Fruit fly (Drosophila melanogaster) whole organism, embryonic: ENCODE data around the gene Svil.
A peak's percentile ranks its signal among the peaks of the same experiment; 100 is the strongest.

Experiments used
- Aef1 ChIP-seq: fragments of 200-800 bp; sonication (Bioruptor generic); IDR thresholded peaks from 3 replicates; pipeline ENCODE4 v1.3.6; 2022; ENCODE audit warnings: missing biosample characterization, missing genetic modification characterization
- Awh ChIP-seq: fragments of 200-800 bp; sonication (Bioruptor generic); IDR thresholded peaks from 2 replicates; pipeline ENCODE4, ENCODE4 v1.3.6; 2022; ENCODE audit warnings: missing biosample characterization, missing genetic modification characterization
- Bgb ChIP-seq: fragments of 200-800 bp; sonication (Bioruptor generic); IDR thresholded peaks from 2 replicates; pipeline ENCODE4 v1.3.6; 2022; ENCODE audit warnings: missing biosample characterization, missing genetic modification characterization; ENCODE audit not compliant: partially characterized antibody
- BtbVII ChIP-seq: fragments of 200-800 bp; sonication (Bioruptor generic); optimal IDR thresholded peaks from 3 replicates; lab custom pipeline; 2017; ENCODE audit warnings: missing biosample characterization, mild to moderate bottlenecking, missing genetic modification characterization
- CG11504 ChIP-seq: fragments of 200-800 bp; sonication (Bioruptor generic); optimal IDR thresholded peaks from 3 replicates; lab custom pipeline; 2019; ENCODE audit warnings: missing biosample characterization, mild to moderate bottlenecking, missing genetic modification characterization, moderate library complexity
- CG13894 ChIP-seq: fragments of 200-800 bp; sonication (Bioruptor generic); optimal IDR thresholded peaks from 3 replicates; lab custom pipeline; 2018; ENCODE audit warnings: missing biosample characterization, mild to moderate bottlenecking, missing genetic modification characterization, moderate library complexity
- CG14050 ChIP-seq: fragments of 200-800 bp; sonication (Bioruptor generic); IDR thresholded peaks from 3 replicates; pipeline ENCODE4 v1.3.6; 2022; ENCODE audit warnings: missing biosample characterization, missing genetic modification characterization
- CG17359 ChIP-seq: fragments of 200-800 bp; sonication (Bioruptor generic); optimal IDR thresholded peaks from 3 replicates; lab custom pipeline; 2018; ENCODE audit warnings: missing biosample characterization, mild to moderate bottlenecking, missing genetic modification characterization, moderate library complexity
- CG18599 ChIP-seq: fragments of 200-800 bp; sonication (Bioruptor generic); optimal IDR thresholded peaks from 3 replicates; lab custom pipeline; 2017; ENCODE audit warnings: missing biosample characterization, missing genetic modification characterization, mild to moderate bottlenecking, moderate library complexity, missing genetic modification reagents
- CG2678 ChIP-seq: fragments of 200-800 bp; sonication (Bioruptor generic); optimal IDR thresholded peaks from 3 replicates; lab custom pipeline; 2019; ENCODE audit warnings: missing biosample characterization, mild to moderate bottlenecking, missing genetic modification characterization, moderate library complexity
- CG2889 ChIP-seq: fragments of 200-800 bp; sonication (Bioruptor generic); IDR thresholded peaks from 3 replicates; pipeline ENCODE4 v1.3.6; 2022; ENCODE audit warnings: missing biosample characterization, missing genetic modification characterization
- CG31224 ChIP-seq: fragments of 200-800 bp; sonication (Bioruptor generic); IDR thresholded peaks from 2 replicates; pipeline ENCODE4 v1.3.6; 2022; ENCODE audit warnings: missing biosample characterization, missing genetic modification characterization
- CG31388 ChIP-seq: fragments of 200-800 bp; sonication (Bioruptor generic); optimal IDR thresholded peaks from 2 replicates; lab custom pipeline; 2016; ENCODE audit warnings: missing biosample characterization, missing genetic modification characterization
- CG3281 ChIP-seq: fragments of 200-800 bp; sonication (Bioruptor generic); optimal IDR thresholded peaks from 3 replicates; lab custom pipeline; 2017; ENCODE audit warnings: missing biosample characterization, mild to moderate bottlenecking, missing genetic modification characterization
- CG34422 ChIP-seq: fragments of 200-800 bp; sonication (Bioruptor generic); IDR thresholded peaks from 3 replicates; pipeline ENCODE4 v1.3.6; 2022; ENCODE audit warnings: missing biosample characterization, missing genetic modification characterization
- CG4404 ChIP-seq: fragments of 200-800 bp; sonication (Bioruptor generic); IDR thresholded peaks from 2 replicates; pipeline ENCODE4 v1.3.6; 2022; ENCODE audit warnings: missing biosample characterization, missing genetic modification characterization
- Dad ChIP-seq: fragments of 200-800 bp; sonication (Bioruptor generic); optimal IDR thresholded peaks from 3 replicates; lab custom pipeline; 2016; ENCODE audit warnings: missing biosample characterization, missing genetic modification characterization
- Doc3 ChIP-seq: fragments of 200-800 bp; sonication (Bioruptor generic); IDR thresholded peaks from 3 replicates; pipeline ENCODE4 v1.3.6; 2022; ENCODE audit warnings: missing biosample characterization, missing genetic modification characterization; ENCODE audit not compliant: partially characterized antibody
- Ets65A ChIP-seq: fragments of 200-800 bp; sonication (Bioruptor generic); peaks from one replicate; lab custom pipeline; 2016; ENCODE audit warnings: missing biosample characterization, missing genetic modification characterization
- Fer1 ChIP-seq: fragments of 200-800 bp; sonication (Bioruptor generic); optimal IDR thresholded peaks from 2 replicates; lab custom pipeline; 2017; ENCODE audit warnings: missing biosample characterization, mild to moderate bottlenecking, missing genetic modification characterization
- Hmx ChIP-seq: fragments of 200-800 bp; sonication (Bioruptor generic); optimal IDR thresholded peaks from 2 replicates; lab custom pipeline; 2016; ENCODE audit warnings: missing biosample characterization, missing genetic modification characterization
- Hr3 ChIP-seq: fragments of 200-800 bp; sonication (Bioruptor generic); optimal IDR thresholded peaks from 3 replicates; lab custom pipeline; 2016; ENCODE audit warnings: missing biosample characterization, missing genetic modification characterization
- Hr51 ChIP-seq, 2 experiments: fragments of 200-800 bp; sonication (Bioruptor generic); optimal IDR thresholded peaks; 2 replicates in 1 of 2; 3 replicates in 1 of 2; lab custom pipeline; 2016 to 2018; ENCODE audit warnings: missing biosample characterization in 2 of 2, missing genetic modification characterization in 2 of 2, mild to moderate bottlenecking in 1 of 2, moderate library complexity in 1 of 2
- Kr ChIP-seq: fragments of 200-800 bp; sonication (Bioruptor generic); optimal IDR thresholded peaks from 2 replicates; lab custom pipeline; 2017; ENCODE audit warnings: missing biosample characterization, mild to moderate bottlenecking, missing genetic modification characterization
- Med ChIP-seq: fragments of 200-800 bp; sonication (Bioruptor generic); peaks from one replicate; lab custom pipeline; 2016; ENCODE audit warnings: missing biosample characterization, missing genetic modification characterization, mild to moderate bottlenecking, inconsistent platforms, moderate library complexity
- Nf-YB ChIP-seq: fragments of 200-800 bp; sonication (Bioruptor generic); optimal IDR thresholded peaks from 3 replicates; lab custom pipeline; 2019; ENCODE audit warnings: missing biosample characterization, mild to moderate bottlenecking, missing genetic modification characterization, moderate library complexity
- Opbp ChIP-seq: fragments of 200-800 bp; sonication (Bioruptor generic); IDR thresholded peaks from 3 replicates; pipeline ENCODE4 v1.3.6; 2022; ENCODE audit warnings: missing biosample characterization, missing genetic modification characterization; ENCODE audit not compliant: partially characterized antibody
- Spps ChIP-seq: fragments of 200-800 bp; sonication (Bioruptor generic); optimal IDR thresholded peaks from 2 replicates; lab custom pipeline; 2018; ENCODE audit warnings: missing biosample characterization, mild to moderate bottlenecking, missing genetic modification characterization
- Sry-δ ChIP-seq: fragments of 200-800 bp; sonication (Bioruptor generic); optimal IDR thresholded peaks from 2 replicates; lab custom pipeline; 2016; ENCODE audit warnings: missing biosample characterization, missing genetic modification characterization
- Tbp ChIP-seq: fragments of >200 bp; optimal IDR thresholded peaks from 2 replicates; lab custom pipeline; 2018; ENCODE audit warnings: missing biosample characterization, missing genetic modification characterization
- bbx ChIP-seq: fragments of 200-800 bp; sonication (Bioruptor generic); IDR thresholded peaks from 2 replicates; pipeline ENCODE4 v1.3.6; 2022; ENCODE audit warnings: missing biosample characterization, missing genetic modification characterization; ENCODE audit not compliant: partially characterized antibody
- bigmax ChIP-seq: fragments of 200-800 bp; sonication (Bioruptor generic); optimal IDR thresholded peaks from 2 replicates; lab custom pipeline; 2018; ENCODE audit warnings: missing biosample characterization, mild to moderate bottlenecking, missing genetic modification characterization
- caup ChIP-seq: fragments of 200-800 bp; sonication (Bioruptor generic); optimal IDR thresholded peaks from 3 replicates; lab custom pipeline; 2017; ENCODE audit warnings: missing biosample characterization, mild to moderate bottlenecking, missing genetic modification characterization, moderate library complexity; ENCODE audit not compliant: severe bottlenecking
- ci ChIP-seq: fragments of 200-800 bp; sonication (Bioruptor generic); IDR thresholded peaks from 3 replicates; pipeline ENCODE4 v1.3.6; 2022; ENCODE audit warnings: missing biosample characterization, missing genetic modification characterization
- crol ChIP-seq: fragments of 200-800 bp; sonication (Bioruptor generic); IDR thresholded peaks from 2 replicates; pipeline ENCODE4 v1.3.6; 2022; ENCODE audit warnings: missing biosample characterization, missing genetic modification characterization
- danr ChIP-seq: fragments of 200-800 bp; sonication (Bioruptor generic); IDR thresholded peaks from 2 replicates; pipeline ENCODE4 v1.3.6; 2022; ENCODE audit warnings: missing biosample characterization, missing genetic modification characterization
- dpn ChIP-seq, 2 experiments: fragments of 200-800 bp; sonication (Bioruptor generic); optimal IDR thresholded peaks; 3 replicates each; lab custom pipeline; 2016; ENCODE audit warnings: missing biosample characterization in 2 of 2, missing genetic modification characterization in 2 of 2
- esg ChIP-seq: fragments of 200-800 bp; sonication (Bioruptor generic); conservative IDR thresholded peaks from 2 replicates; pipeline ENCODE4 v1.3.6; 2022; ENCODE audit warnings: missing biosample characterization, missing genetic modification characterization
- ewg ChIP-seq: fragments of 200-800 bp; sonication (Bioruptor generic); optimal IDR thresholded peaks from 3 replicates; lab custom pipeline; 2017; ENCODE audit warnings: mild to moderate bottlenecking, missing biosample characterization, missing genetic modification reagents, missing genetic modification characterization
- hkb ChIP-seq, 2 experiments: fragments of 200-800 bp in 1 of 2; fragments of >200 bp in 1 of 2; sonication (Bioruptor generic) in 1 of 2; IDR thresholded peaks in 1 of 2; optimal IDR thresholded peaks in 1 of 2; 2 replicates each; pipeline versions ENCODE4 v1.3.6 to Lab custom; 2017 to 2022; ENCODE audit warnings: missing biosample characterization in 1 of 2, missing genetic modification characterization in 1 of 2
- kah ChIP-seq: fragments of 200-800 bp; sonication (Bioruptor generic); optimal IDR thresholded peaks from 2 replicates; lab custom pipeline; 2018; ENCODE audit warnings: missing biosample characterization, mild to moderate bottlenecking, missing genetic modification characterization
- lab ChIP-seq: fragments of 200-800 bp; sonication (Bioruptor generic); optimal IDR thresholded peaks from 3 replicates; lab custom pipeline; 2017; ENCODE audit warnings: missing biosample characterization, missing genetic modification characterization, mild to moderate bottlenecking, moderate library complexity, missing genetic modification reagents
- mirr ChIP-seq: fragments of 200-800 bp; sonication (Bioruptor generic); optimal IDR thresholded peaks from 3 replicates; lab custom pipeline; 2018; ENCODE audit warnings: missing biosample characterization, mild to moderate bottlenecking, missing genetic modification characterization
- pnt ChIP-seq: fragments of 200-800 bp; sonication (Bioruptor generic); optimal IDR thresholded peaks from 3 replicates; lab custom pipeline; 2016; ENCODE audit warnings: missing biosample characterization, missing genetic modification characterization
- row ChIP-seq: fragments of 200-800 bp; sonication (Bioruptor generic); IDR thresholded peaks from 3 replicates; pipeline ENCODE4 v1.3.6; 2022; ENCODE audit warnings: missing biosample characterization, missing genetic modification characterization
- sens ChIP-seq: fragments of 200-800 bp; sonication (Bioruptor generic); peaks from one replicate; lab custom pipeline; 2016; ENCODE audit warnings: missing biosample characterization, missing genetic modification characterization
- slbo ChIP-seq: fragments of 200-800 bp; sonication (Bioruptor generic); IDR thresholded peaks from 2 replicates; pipeline ENCODE4 v1.3.6; 2022; ENCODE audit warnings: missing biosample characterization, missing genetic modification characterization
- so ChIP-seq: fragments of 200-800 bp; sonication (Bioruptor generic); IDR thresholded peaks from 3 replicates; pipeline ENCODE4 v1.3.6; 2022; ENCODE audit warnings: missing biosample characterization, missing genetic modification characterization
- vvl ChIP-seq: fragments of 200-800 bp; sonication (Bioruptor generic); IDR thresholded peaks from 2 replicates; pipeline ENCODE4 v1.3.6; 2022; ENCODE audit warnings: missing biosample characterization, missing genetic modification characterization

Gene Svil

dm6 chr3L:2418769-2419168 is 41.3 kb downstream of the Svil start (continued):
- TF ChIP-seq Nf-YB (GFP tag; lab: Kevin White, UChicago) (peak; percentile 59), CG14050 (GFP tag; lab: Robert Waterston, UW) (peak; percentile 72), Kr (GFP tag; lab: Kevin White, UChicago) (no peak), Aef1 (peak; percentile 92), Spps (peak; percentile 87), Bgb (no peak)

- TF ChIP-seq CG11504 (tag; lab: Kevin White, UChicago), result peak; percentile 18
- no peak for TF ChIP-seq so (GFP tag; lab: Robert Waterston, UW)
- TF ChIP-seq pnt (GFP tag; lab: Kevin White, UChicago), result no peak
- TF ChIP-seq ewg (GFP tag; lab: Kevin White, UChicago), result no peak
- TF ChIP-seq Hmx, result no peak
- no peak for TF ChIP-seq CG31388 (GFP tag; lab: Kevin White, UChicago)
- TF ChIP-seq CG3281 (GFP tag; lab: Kevin White, UChicago), result no peak
- TF ChIP-seq CG34422, result 0 out of 3 replicates have a peak, but pooled peaks have one; percentile 11
- TF ChIP-seq mirr (GFP tag; lab: Kevin White, UChicago), result peak; percentile 20
- TF ChIP-seq crol (GFP tag; lab: Robert Waterston, UW), result 0 out of 2 replicates have a peak, but pooled peaks have one; percentile 8
- no peak for TF ChIP-seq Tbp (GFP tag; lab: Kevin White, UChicago)
- TF ChIP-seq vvl (GFP tag; lab: Robert Waterston, UW), result no peak
- TF ChIP-seq lab (GFP tag; lab: Kevin White, UChicago), result peak; percentile 53
- peak; percentile 34 for TF ChIP-seq Fer1 (GFP tag; lab: Kevin White, UChicago)
- TF ChIP-seq Hr3 (GFP tag; lab: Kevin White, UChicago), result no peak
- TF ChIP-seq ci (GFP tag; lab: Robert Waterston, UW), result no peak
- TF ChIP-seq CG18599 (GFP tag; lab: Kevin White, UChicago), result peak; percentile 63
- no peak for TF ChIP-seq bbx (GFP tag; lab: Robert Waterston, UW)
- no peak for TF ChIP-seq esg (GFP tag; lab: Robert Waterston, UW)
- peak; percentile 1 for TF ChIP-seq CG17359 (tag; lab: Kevin White, UChicago)
- TF ChIP-seq Med (GFP tag; lab: Kevin White, UChicago), result peak; percentile 66
- peak; percentile 36 for TF ChIP-seq sens (GFP tag; lab: Kevin White, UChicago)
- TF ChIP-seq danr (GFP tag; lab: Robert Waterston, UW), result no peak
- peak; percentile 27 for TF ChIP-seq CG2678 (tag; lab: Kevin White, UChicago)
- 0 out of 3 replicates have a peak, but pooled peaks have one; percentile 12 for TF ChIP-seq CG2889 (GFP tag; lab: Robert Waterston, UW)
- TF ChIP-seq caup, result peak; percentile 12
- TF ChIP-seq Doc3 (GFP tag; lab: Robert Waterston, UW), result no peak
- TF ChIP-seq Awh (GFP tag; lab: Robert Waterston, UW), result no peak
- no peak for TF ChIP-seq CG31224
- no peak for TF ChIP-seq kah
- no peak for TF ChIP-seq Dad (GFP tag; lab: Kevin White, UChicago)
- TF ChIP-seq Opbp (GFP tag; lab: Robert Waterston, UW), result no peak
- TF ChIP-seq Hr51 (GFP tag; optimal IDR thresholded peaks at IDR 0.05; lab: Kevin White, UChicago), result peak in 1 of 2 experiments; percentile 15
- TF ChIP-seq Ets65A (GFP tag; lab: Kevin White, UChicago), result peak; percentile 83
- TF ChIP-seq Sry-δ, result no peak
- no peak for TF ChIP-seq dpn (GFP tag; optimal IDR thresholded peaks at IDR 0.05; lab: Kevin White, UChicago)
- TF ChIP-seq CG4404 (GFP tag; lab: Robert Waterston, UW), result no peak
- TF ChIP-seq row (GFP tag; lab: Robert Waterston, UW), result peak; percentile 32; the same call in 1 of the 3 replicates
- TF ChIP-seq hkb (optimal IDR thresholded peaks at IDR 0.05; lab: Kevin White, UChicago), result no peak
- no peak for TF ChIP-seq hkb (GFP tag; IDR thresholded peaks at IDR 0.05; lab: Robert Waterston, UW)
- TF ChIP-seq slbo (GFP tag; lab: Robert Waterston, UW), result peak; percentile 40; the same call in 1 of the 2 replicates
- no peak for TF ChIP-seq BtbVII (GFP tag; lab: Kevin White, UChicago)
- no peak for TF ChIP-seq bigmax (GFP tag; lab: Kevin White, UChicago)
- peak; percentile 4 for TF ChIP-seq CG13894 (tag; lab: Kevin White, UChicago)
These were observed 43.7 kb downstream of the Svil start for dm6 chr3L:2421138-2421537.
